Worm (Caenorhabditis elegans) whole organism, L4/young adult: ENCODE results near the gene fbxb-51.

Experiments used
- W03F9.2 ChIP-seq: fragments of 150-350 bp; optimal IDR thresholded peaks from 2 replicates; lab custom pipeline; 2014; ENCODE audit warnings: missing biosample characterization, missing genetic modification characterization
- dao-5 ChIP-seq: sonication (generic microtip); optimal IDR thresholded peaks from 2 replicates; lab custom pipeline; 2016; ENCODE audit warnings: missing genotype, missing genetic modification characterization, moderate library complexity, missing compliant biosample characterization
- him-1 ChIP-seq: sonication (generic microtip); optimal IDR thresholded peaks from 2 replicates; lab custom pipeline; 2016; ENCODE audit warnings: missing genotype, missing genetic modification reagents, missing genetic modification characterization, missing compliant biosample characterization

ce11 chrII:1571032-1571431, 20.5 kb downstream of the fbxb-51 start, which contains the start of gene fbxb-46:
- TF ChIP-seq him-1 (tag; lab: Kevin White, UChicago) (no peak), dao-5 (tag; lab: Kevin White, UChicago) (no peak), W03F9.2 (tag; lab: Kevin White, UChicago) (no peak)
